Worm (Caenorhabditis elegans): Measurements from ENCODE around the gene B0280.2.

- TF ChIP-seq unc-62 (GFP tag; optimal IDR thresholded peaks at IDR 0.05) (no peak), F39B2.1 (GFP tag; IDR thresholded peaks at IDR 0.05) (no peak), ceh-79 (tag; optimal IDR thresholded peaks at IDR 0.05) (no peak), hsf-1 (GFP tag; IDR thresholded peaks at IDR 0.05) (no peak), B0035.1 (tag; optimal IDR thresholded peaks at IDR 0.05) (no peak), athp-1 (tag; optimal IDR thresholded peaks at IDR 0.05) (no peak), dpl-1 (GFP tag; optimal IDR thresholded peaks at IDR 0.05) (no peak)
These were observed 36.7 kb upstream of the B0280.2 start, which contains the start of gene fubl-2 for ce11 chrIII:7087691-7088323.

All from whole organism, young adult.